Fruit fly (Drosophila melanogaster) whole organism, embryonic: ENCODE measurements around the gene CG33796.

ENCODE experiments used
- ATbp ChIP-seq: fragments of 200-800 bp; sonication (Bioruptor generic); optimal IDR thresholded peaks from 2 replicates; lab custom pipeline; 2017; ENCODE audit warnings: missing biosample characterization, mild to moderate bottlenecking, missing genetic modification characterization, missing genetic modification reagents
- Bdp1 ChIP-seq: fragments of 200-800 bp; sonication (Bioruptor generic); optimal IDR thresholded peaks from 3 replicates; lab custom pipeline; 2016; ENCODE audit warnings: missing biosample characterization, missing genetic modification characterization
- CG11085 ChIP-seq: fragments of 200-800 bp; sonication (Bioruptor generic); IDR thresholded peaks from 2 replicates; pipeline ENCODE4 v1.3.6; 2022; ENCODE audit warnings: missing biosample characterization, missing genetic modification characterization
- CG1233 ChIP-seq: fragments of 200-800 bp; sonication (Bioruptor generic); optimal IDR thresholded peaks from 4 replicates; lab custom pipeline; 2018; ENCODE audit warnings: missing biosample characterization, mild to moderate bottlenecking, missing genetic modification characterization
- CG1529 ChIP-seq: fragments of 200-800 bp; sonication (Bioruptor generic); optimal IDR thresholded peaks from 3 replicates; lab custom pipeline; 2018; ENCODE audit warnings: missing biosample characterization, missing genetic modification characterization
- CG1603 ChIP-seq: fragments of 200-800 bp; sonication (Bioruptor generic); optimal IDR thresholded peaks from 2 replicates; lab custom pipeline; 2019; ENCODE audit warnings: missing biosample characterization, mild to moderate bottlenecking, missing genetic modification characterization, moderate library complexity
- CG17186 ChIP-seq: fragments of 200-800 bp; sonication (Bioruptor generic); optimal IDR thresholded peaks from 3 replicates; lab custom pipeline; 2017; ENCODE audit warnings: missing biosample characterization, missing genetic modification reagents, missing genetic modification characterization
- CG17912 ChIP-seq: fragments of 200-800 bp; sonication (Bioruptor generic); optimal IDR thresholded peaks from 2 replicates; lab custom pipeline; 2018; ENCODE audit warnings: missing biosample characterization, mild to moderate bottlenecking, missing genetic modification characterization
- CG18619 ChIP-seq: fragments of 200-800 bp; sonication (Bioruptor generic); optimal IDR thresholded peaks from 3 replicates; lab custom pipeline; 2017; ENCODE audit warnings: missing biosample characterization, mild to moderate bottlenecking, missing genetic modification characterization
- CG18764 ChIP-seq: fragments of 200-800 bp; sonication (Bioruptor generic); optimal IDR thresholded peaks from 3 replicates; lab custom pipeline; 2016; ENCODE audit warnings: missing biosample characterization, missing genetic modification characterization
- CG2120 ChIP-seq: fragments of 200-800 bp; sonication (Bioruptor generic); optimal IDR thresholded peaks from 3 replicates; lab custom pipeline; 2016; ENCODE audit warnings: missing biosample characterization, missing genetic modification characterization
- CG31224 ChIP-seq: fragments of 200-800 bp; sonication (Bioruptor generic); IDR thresholded peaks from 2 replicates; pipeline ENCODE4 v1.3.6; 2022; ENCODE audit warnings: missing biosample characterization, missing genetic modification characterization
- CG3726 ChIP-seq: fragments of 200-800 bp; sonication (Bioruptor generic); IDR thresholded peaks from 3 replicates; pipeline ENCODE4, ENCODE4 v1.3.6; 2022; ENCODE audit warnings: missing biosample characterization, missing genetic modification characterization
- CG4730 ChIP-seq: fragments of 200-800 bp; sonication (Bioruptor generic); IDR thresholded peaks from 2 replicates; pipeline ENCODE4 v1.3.6; 2022; ENCODE audit warnings: missing biosample characterization, missing genetic modification characterization
- CG6683 ChIP-seq: fragments of 200-800 bp; sonication (Bioruptor generic); optimal IDR thresholded peaks from 2 replicates; lab custom pipeline; 2017; ENCODE audit warnings: missing biosample characterization, mild to moderate bottlenecking, missing genetic modification characterization, missing genetic modification reagents
- CG6689 ChIP-seq: fragments of 200-800 bp; sonication (Bioruptor generic); IDR thresholded peaks from 2 replicates; pipeline ENCODE4 v1.3.6; 2022; ENCODE audit warnings: missing biosample characterization, missing genetic modification characterization
- CG7357 ChIP-seq: fragments of 200-800 bp; sonication (Bioruptor generic); IDR thresholded peaks from 3 replicates; pipeline ENCODE4 v1.3.6; 2022; ENCODE audit warnings: missing biosample characterization, missing genetic modification characterization
- CG7556 ChIP-seq: fragments of 200-800 bp; sonication (Bioruptor generic); optimal IDR thresholded peaks from 2 replicates; lab custom pipeline; 2017; ENCODE audit warnings: missing biosample characterization, mild to moderate bottlenecking, missing genetic modification characterization
- D ChIP-seq, 2 experiments: fragments of 200-800 bp in 1 of 2; fragments of >200 bp in 1 of 2; sonication (Bioruptor generic) in 1 of 2; optimal IDR thresholded peaks; 2 replicates in 1 of 2; 3 replicates in 1 of 2; lab custom pipeline; 2017; ENCODE audit warnings: mild to moderate bottlenecking in 1 of 2, missing biosample characterization in 1 of 2, missing genetic modification characterization in 1 of 2, missing genetic modification reagents in 1 of 2
- Dll ChIP-seq: fragments of 200-800 bp; sonication (Bioruptor generic); IDR thresholded peaks from 4 replicates; pipeline ENCODE4 v1.3.6; 2022; ENCODE audit warnings: missing biosample characterization, missing genetic modification characterization; ENCODE audit not compliant: partially characterized antibody
- Doc2 ChIP-seq: fragments of 200-800 bp; sonication (Bioruptor generic); IDR thresholded peaks from 2 replicates; pipeline ENCODE4 v1.3.6; 2022; ENCODE audit warnings: missing biosample characterization, missing genetic modification characterization
- Eip74EF ChIP-seq, 2 experiments: fragments of 200-800 bp in 1 of 2; fragments of >200 bp in 1 of 2; sonication (Bioruptor generic) in 1 of 2; optimal IDR thresholded peaks; 2 replicates each; lab custom pipeline; 2017 to 2019; ENCODE audit warnings: missing biosample characterization in 2 of 2, missing genetic modification characterization in 2 of 2, mild to moderate bottlenecking in 1 of 2, moderate library complexity in 1 of 2
- Elba2 ChIP-seq: fragments of 200-800 bp; sonication (Bioruptor generic); optimal IDR thresholded peaks from 3 replicates; lab custom pipeline; 2016; ENCODE audit warnings: missing biosample characterization, missing genetic modification characterization
- Ets65A ChIP-seq: fragments of 200-800 bp; sonication (Bioruptor generic); peaks from one replicate; lab custom pipeline; 2016; ENCODE audit warnings: missing biosample characterization, missing genetic modification characterization
- Fer2 ChIP-seq: fragments of 200-800 bp; sonication (Bioruptor generic); optimal IDR thresholded peaks from 2 replicates; lab custom pipeline; 2018; ENCODE audit warnings: missing biosample characterization, mild to moderate bottlenecking, missing genetic modification characterization, moderate library complexity
- H2.0 ChIP-seq: fragments of 200-800 bp; sonication (Bioruptor generic); IDR thresholded peaks from 2 replicates; pipeline ENCODE4 v1.3.6; 2022; ENCODE audit warnings: missing biosample characterization, missing genetic modification characterization
- Hey ChIP-seq: fragments of 200-800 bp; sonication (Bioruptor generic); optimal IDR thresholded peaks from 3 replicates; lab custom pipeline; 2018; ENCODE audit warnings: missing biosample characterization, mild to moderate bottlenecking, missing genetic modification characterization
- Jarid2 ChIP-seq: fragments of 200-800 bp; sonication (Bioruptor generic); optimal IDR thresholded peaks from 3 replicates; lab custom pipeline; 2017; ENCODE audit warnings: mild to moderate bottlenecking, missing biosample characterization, missing genetic modification reagents, missing genetic modification characterization
- Med ChIP-seq: fragments of 200-800 bp; sonication (Bioruptor generic); peaks from one replicate; lab custom pipeline; 2016; ENCODE audit warnings: missing biosample characterization, missing genetic modification characterization, mild to moderate bottlenecking, inconsistent platforms, moderate library complexity
- PHDP ChIP-seq: fragments of 200-800 bp; sonication (Bioruptor generic); optimal IDR thresholded peaks from 3 replicates; lab custom pipeline; 2018; ENCODE audit warnings: missing biosample characterization, mild to moderate bottlenecking, missing genetic modification characterization, moderate library complexity
- Sin3A ChIP-seq: fragments of >200 bp; optimal IDR thresholded peaks from 2 replicates; lab custom pipeline; 2018
- Trl ChIP-seq, 3 experiments: fragments of >200 bp in 2 of 3; fragments of 200-800 bp in 1 of 3; sonication (Bioruptor generic) in 1 of 3; optimal IDR thresholded peaks; 2 replicates in 1 of 3; 3 replicates in 2 of 3; lab custom pipeline; 2016 to 2017; ENCODE audit warnings: missing biosample characterization in 1 of 3, missing genetic modification characterization in 1 of 3
- ap ChIP-seq: fragments of 200-800 bp; sonication (Bioruptor generic); IDR thresholded peaks from 2 replicates; pipeline ENCODE4 v1.3.6; 2022; ENCODE audit warnings: missing biosample characterization, missing genetic modification characterization
- cato ChIP-seq: fragments of 200-800 bp; sonication (Bioruptor generic); optimal IDR thresholded peaks from 2 replicates; lab custom pipeline; 2016; ENCODE audit warnings: missing biosample characterization, missing genetic modification characterization, borderline replicate concordance
- ci ChIP-seq: fragments of 200-800 bp; sonication (Bioruptor generic); IDR thresholded peaks from 3 replicates; pipeline ENCODE4 v1.3.6; 2022; ENCODE audit warnings: missing biosample characterization, missing genetic modification characterization
- dmrt11E ChIP-seq: fragments of 200-800 bp; sonication (Bioruptor generic); optimal IDR thresholded peaks from 3 replicates; lab custom pipeline; 2018; ENCODE audit warnings: missing biosample characterization, mild to moderate bottlenecking, missing genetic modification characterization, moderate library complexity
- gem ChIP-seq: fragments of 200-800 bp; sonication (Bioruptor generic); optimal IDR thresholded peaks from 2 replicates; lab custom pipeline; 2019; ENCODE audit warnings: missing biosample characterization, mild to moderate bottlenecking, missing genetic modification characterization, moderate library complexity
- gsb-n ChIP-seq: fragments of 200-800 bp; sonication (Bioruptor generic); optimal IDR thresholded peaks from 3 replicates; lab custom pipeline; 2018; ENCODE audit warnings: missing biosample characterization, mild to moderate bottlenecking, missing genetic modification characterization
- kni ChIP-seq: fragments of 200-800 bp; sonication (Bioruptor generic); optimal IDR thresholded peaks from 3 replicates; lab custom pipeline; 2017; ENCODE audit warnings: mild to moderate bottlenecking, missing biosample characterization, missing genetic modification reagents, missing genetic modification characterization
- nerfin-1 ChIP-seq: fragments of 200-800 bp; sonication (Bioruptor generic); optimal IDR thresholded peaks from 3 replicates; lab custom pipeline; 2019; ENCODE audit warnings: missing biosample characterization, mild to moderate bottlenecking, missing genetic modification characterization, moderate library complexity
- onecut ChIP-seq: fragments of 200-800 bp; sonication (Bioruptor generic); IDR thresholded peaks from 2 replicates; pipeline ENCODE4 v1.3.6; 2022; ENCODE audit warnings: missing biosample characterization, missing genetic modification characterization
- pan ChIP-seq, 4 experiments: fragments of >200 bp in 3 of 4; fragments of 200-800 bp in 1 of 4; sonication (Bioruptor generic) in 1 of 4; optimal IDR thresholded peaks in 3 of 4; IDR thresholded peaks in 1 of 4; 2 replicates each; pipeline versions ENCODE4 v1.3.6 to Lab custom; 2017 to 2022; ENCODE audit warnings: missing biosample characterization in 2 of 4, missing genetic modification characterization in 2 of 4, mixed read lengths in 1 of 4
- pnt ChIP-seq: fragments of 200-800 bp; sonication (Bioruptor generic); optimal IDR thresholded peaks from 3 replicates; lab custom pipeline; 2016; ENCODE audit warnings: missing biosample characterization, missing genetic modification characterization
- salm ChIP-seq: fragments of 200-800 bp; sonication (Bioruptor generic); optimal IDR thresholded peaks from 2 replicates; lab custom pipeline; 2018; ENCODE audit warnings: missing biosample characterization, mild to moderate bottlenecking, missing genetic modification characterization
- so ChIP-seq: fragments of 200-800 bp; sonication (Bioruptor generic); IDR thresholded peaks from 3 replicates; pipeline ENCODE4 v1.3.6; 2022; ENCODE audit warnings: missing biosample characterization, missing genetic modification characterization
- tap ChIP-seq: fragments of 200-800 bp; optimal IDR thresholded peaks from 3 replicates; lab custom pipeline; 2019; ENCODE audit warnings: missing biosample characterization, mild to moderate bottlenecking, missing genetic modification characterization, moderate library complexity
- tio ChIP-seq: fragments of 200-800 bp; sonication (Bioruptor generic); optimal IDR thresholded peaks from 2 replicates; lab custom pipeline; 2017; ENCODE audit warnings: missing biosample characterization, missing genetic modification characterization, inconsistent platforms
- tx ChIP-seq: fragments of 200-800 bp; sonication (Bioruptor generic); optimal IDR thresholded peaks from 2 replicates; lab custom pipeline; 2016; ENCODE audit warnings: missing biosample characterization, missing genetic modification characterization
- zf30C ChIP-seq: fragments of 200-800 bp; sonication (Bioruptor generic); optimal IDR thresholded peaks from 3 replicates; lab custom pipeline; 2018; ENCODE audit warnings: missing biosample characterization, mild to moderate bottlenecking, missing genetic modification characterization

CG33796 gene

DNA sequence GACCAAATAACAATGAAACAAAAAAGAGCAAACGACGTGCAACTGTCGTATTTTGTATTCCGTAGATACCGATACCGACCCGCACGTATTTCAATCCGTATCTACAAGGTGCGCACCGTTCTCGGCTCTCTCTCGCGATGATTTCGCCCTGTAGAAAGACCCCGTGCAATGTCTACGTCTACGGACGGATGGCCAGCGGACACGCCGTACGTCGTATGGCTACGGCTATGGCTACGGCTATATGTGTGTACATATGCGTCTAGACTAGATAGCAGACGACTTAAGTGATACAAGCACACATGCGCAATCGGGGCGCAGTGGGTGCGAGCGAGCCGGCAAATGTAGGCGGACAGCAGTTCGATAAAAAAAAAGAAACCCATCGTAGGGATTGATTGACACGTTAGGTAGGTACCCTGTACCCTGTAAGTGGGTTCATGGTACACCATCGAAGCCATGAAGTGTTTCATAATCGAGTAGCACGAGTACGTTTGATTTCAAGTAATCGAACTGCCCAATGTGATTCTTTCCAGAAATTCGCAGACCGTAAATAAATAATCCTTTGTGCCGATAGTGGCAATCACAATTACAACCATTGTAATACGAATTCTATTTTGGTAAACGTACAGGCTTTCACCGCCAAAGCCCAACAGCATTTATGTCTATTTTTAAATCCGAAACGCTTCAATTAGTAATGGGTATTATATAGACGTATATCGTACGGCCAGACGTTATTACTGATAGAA is 20.3 kb downstream of the CG33796 start (continued):
- TF ChIP-seq CG1233 (no peak), tap (tag; lab: Kevin White, UChicago) (no peak), Doc2 (GFP tag; lab: Robert Waterston, UW) (no peak), tx (GFP tag; lab: Kevin White, UChicago) (peak; percentile 19), Sin3A (lab: Kevin White, UChicago) (no peak), Dll (no peak), gsb-n (no peak), CG4730 (GFP tag; lab: Robert Waterston, UW) (0 out of 2 replicates have a peak, but pooled peaks have one; percentile 14), gem (tag; lab: Kevin White, UChicago) (peak; percentile 57), Jarid2 (GFP tag; lab: Kevin White, UChicago) (no peak), CG7556 (peak; percentile 52), pnt (GFP tag; lab: Kevin White, UChicago) (no peak), CG3726 (GFP tag; lab: Robert Waterston, UW) (no peak), pan (optimal IDR thresholded peaks at IDR 0.05; lab: Kevin White, UChicago) (no peak), pan (GFP tag; optimal IDR thresholded peaks at IDR 0.05 in 1 of 2, IDR thresholded peaks at IDR 0.05 in 1 of 2) (peak in 1 of 2 experiments; percentile 26), so (no peak), Trl (optimal IDR thresholded peaks at IDR 0.05; lab: Kevin White, UChicago) (no peak), Trl (GFP tag; optimal IDR thresholded peaks at IDR 0.05; lab: Kevin White, UChicago) (peak; percentile 3), H2.0 (GFP tag; lab: Robert Waterston, UW) (no peak), zf30C (GFP tag; lab: Kevin White, UChicago) (no peak), ATbp (GFP tag; lab: Kevin White, UChicago) (no peak), onecut (GFP tag; lab: Robert Waterston, UW) (no peak), dmrt11E (tag; lab: Kevin White, UChicago) (no peak), Elba2 (GFP tag; lab: Kevin White, UChicago) (no peak), ap (GFP tag; lab: Robert Waterston, UW) (no peak), CG6689 (0 out of 2 replicates have a peak, but pooled peaks have one; percentile 25), CG18764 (GFP tag; lab: Kevin White, UChicago) (no peak), kni (no peak), CG1603 (peak; percentile 15), D (optimal IDR thresholded peaks at IDR 0.05; lab: Kevin White, UChicago) (no peak), D (GFP tag; optimal IDR thresholded peaks at IDR 0.05; lab: Kevin White, UChicago) (no peak), tio (GFP tag; lab: Kevin White, UChicago) (peak; percentile 40), cato (GFP tag; lab: Kevin White, UChicago) (no peak)

- TF ChIP-seq Bdp1 (GFP tag; lab: Kevin White, UChicago), result no peak
- no peak for TF ChIP-seq nerfin-1 (tag; lab: Kevin White, UChicago)
- no peak for TF ChIP-seq Fer2 (tag; lab: Kevin White, UChicago)
- peak; percentile 4 for TF ChIP-seq PHDP (tag; lab: Kevin White, UChicago)
- no peak for TF ChIP-seq CG6683 (GFP tag; lab: Kevin White, UChicago)
- TF ChIP-seq CG1529, result no peak
- peak; percentile 86 for TF ChIP-seq Hey
- no peak for TF ChIP-seq salm (tag; lab: Kevin White, UChicago)
- TF ChIP-seq CG17912, result no peak
- TF ChIP-seq CG31224, result no peak
- no peak for TF ChIP-seq CG7357 (GFP tag; lab: Robert Waterston, UW)
- TF ChIP-seq Med (GFP tag; lab: Kevin White, UChicago), result peak; percentile 77
- no peak for TF ChIP-seq Eip74EF (GFP tag; optimal IDR thresholded peaks at IDR 0.05; lab: Kevin White, UChicago)
- no peak for TF ChIP-seq CG11085 (GFP tag; lab: Robert Waterston, UW)
- peak; percentile 34 for TF ChIP-seq CG18619
- TF ChIP-seq CG17186 (GFP tag; lab: Kevin White, UChicago), result no peak
- peak; percentile 90 for TF ChIP-seq Ets65A
- no peak for TF ChIP-seq Dll
- TF ChIP-seq ci (GFP tag; lab: Robert Waterston, UW), result no peak
- peak; percentile 57 for TF ChIP-seq CG2120
Observed at dm6 chr3L:16147819-16148236, 22.1 kb downstream of the CG33796 start.
